Fruit fly (Drosophila melanogaster): ENCODE data around the gene emc.
A peak's percentile ranks its signal among the peaks of the same experiment; 100 is the strongest.

Gene emc

dm6 chr3L:724518-725341, 24.5 kb upstream of the emc start (continued):
- TF ChIP-seq Meics (GFP tag; optimal IDR thresholded peaks at IDR 0.05) (peak; percentile 63), Ada2b (GFP tag; IDR thresholded peaks at IDR 0.05) (peak; percentile 90), zf30C (GFP tag; optimal IDR thresholded peaks at IDR 0.05) (no peak), vvl (GFP tag; IDR thresholded peaks at IDR 0.05) (peak; percentile 97), lilli (GFP tag; optimal IDR thresholded peaks at IDR 0.05) (peak; percentile 86), lola (GFP tag; optimal IDR thresholded peaks at IDR 0.05) (peak in 1 of 3 experiments; percentile 98), Fer1 (GFP tag; optimal IDR thresholded peaks at IDR 0.05) (peak; percentile 58), odd (GFP tag; optimal IDR thresholded peaks at IDR 0.05) (peak; percentile 87), CG6854 (GFP tag; optimal IDR thresholded peaks at IDR 0.05) (peak; percentile 65), CG13296 (GFP tag; optimal IDR thresholded peaks at IDR 0.05) (no peak), Elba2 (GFP tag; optimal IDR thresholded peaks at IDR 0.05) (peak; percentile 76), Tbp (GFP tag; optimal IDR thresholded peaks at IDR 0.05) (no peak), CG8478 (optimal IDR thresholded peaks at IDR 0.05) (no peak), Adf1 (GFP tag; IDR thresholded peaks at IDR 0.05) (no peak), cas (GFP tag; IDR thresholded peaks at IDR 0.05) (peak; percentile 38; the same call in 1 of the 2 replicates), kah (GFP tag; optimal IDR thresholded peaks at IDR 0.05) (peak; percentile 87), D19B (GFP tag; optimal IDR thresholded peaks at IDR 0.05) (peak; percentile 36), CG2120 (GFP tag; optimal IDR thresholded peaks at IDR 0.05) (peak; percentile 49), CG18599 (GFP tag; optimal IDR thresholded peaks at IDR 0.05) (peak; percentile 78), CG14014 (GFP tag; IDR thresholded peaks at IDR 0.05) (peak; percentile 87), Sry-β (GFP tag; optimal IDR thresholded peaks at IDR 0.05) (peak; percentile 73), CG34224 (GFP tag; IDR thresholded peaks at IDR 0.05; ENCODE audit: partially characterized antibody) (no peak), HmgD (GFP tag; optimal IDR thresholded peaks at IDR 0.05) (peak; percentile 44), Gsc (GFP tag; IDR thresholded peaks at IDR 0.05) (peak; percentile 88), CG2199 (GFP tag; IDR thresholded peaks at IDR 0.05) (peak; percentile 97), Ets65A (GFP tag) (peak; percentile 97), CG11504 (tag; optimal IDR thresholded peaks at IDR 0.05) (peak; percentile 89), YL-1 (GFP tag; optimal IDR thresholded peaks at IDR 0.05) (peak; percentile 85), MESR4 (GFP tag; optimal IDR thresholded peaks at IDR 0.05) (peak; percentile 42), Optix (GFP tag; IDR thresholded peaks at IDR 0.05) (peak; percentile 95), slbo (GFP tag; IDR thresholded peaks at IDR 0.05) (peak; percentile 74), gem (tag; optimal IDR thresholded peaks at IDR 0.05) (peak; percentile 97), MTF-1 (GFP tag; optimal IDR thresholded peaks at IDR 0.05; ENCODE audit: borderline replicate concordance) (peak; percentile 89), Fer3 (tag; optimal IDR thresholded peaks at IDR 0.05) (peak; percentile 72), CG4282 (GFP tag; optimal IDR thresholded peaks at IDR 0.05) (peak; percentile 90), sens (GFP tag) (peak; percentile 100), ssp (GFP tag; IDR thresholded peaks at IDR 0.05) (peak; percentile 85), CG10979 (tag; optimal IDR thresholded peaks at IDR 0.05) (peak; percentile 97), CG30431 (GFP tag; optimal IDR thresholded peaks at IDR 0.05) (peak; percentile 91), CG15269 (tag; optimal IDR thresholded peaks at IDR 0.05) (peak; percentile 71), Oaz (GFP tag; IDR thresholded peaks at IDR 0.05) (peak; percentile 70), CG2129 (GFP tag; IDR thresholded peaks at IDR 0.05; ENCODE audit: partially characterized antibody) (no peak), CG12659 (GFP tag; optimal IDR thresholded peaks at IDR 0.05) (peak; percentile 86), Hmr (GFP tag; optimal IDR thresholded peaks at IDR 0.05) (peak; percentile 76), Hand (GFP tag; optimal IDR thresholded peaks at IDR 0.05) (peak; percentile 31), dpn (GFP tag; optimal IDR thresholded peaks at IDR 0.05) (peak; percentile 89 to 96), nom (GFP tag; optimal IDR thresholded peaks at IDR 0.05) (peak; percentile 83), CG5953 (GFP tag; IDR thresholded peaks at IDR 0.05) (peak; percentile 82), CG4424 (GFP tag; optimal IDR thresholded peaks at IDR 0.05) (peak; percentile 97)
